Worm (Caenorhabditis elegans): ENCODE results near the gene Y37E11AL.9.

DNA sequence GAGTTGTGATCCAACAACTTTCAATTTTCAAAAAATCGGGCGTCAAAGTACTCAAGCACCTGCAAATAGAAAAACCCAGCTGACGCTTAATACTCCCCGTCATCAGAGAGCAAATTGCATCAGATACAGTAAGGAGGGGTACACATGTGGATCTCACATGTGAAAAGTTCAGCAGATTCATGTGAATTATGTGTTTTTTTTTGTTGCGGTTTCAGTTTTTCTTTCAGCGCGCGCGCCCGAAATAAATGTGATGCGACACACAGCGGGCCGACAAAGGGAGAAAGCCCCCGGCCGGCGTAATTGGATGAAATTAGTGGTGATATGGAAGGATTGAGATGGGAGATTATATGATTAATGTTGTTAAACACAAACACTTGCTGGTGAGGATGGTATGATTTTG lies 48.2 kb downstream of the Y37E11AL.9 start:
- TF ChIP-seq klf-2 (GFP tag; conservative IDR thresholded peaks at IDR 0.05) = no peak
- no peak for TF ChIP-seq T22C8.4 (GFP tag; IDR thresholded peaks at IDR 0.05)
- TF ChIP-seq med-1 (GFP tag; optimal IDR thresholded peaks at IDR 0.05; ENCODE audit: insufficient read depth) = no peak
- TF ChIP-seq flt-1 (GFP tag; IDR thresholded peaks at IDR 0.05) = no peak
- no peak for TF ChIP-seq tab-1 (GFP tag; IDR thresholded peaks at IDR 0.05)
- no peak for TF ChIP-seq cog-1 (tag; optimal IDR thresholded peaks at IDR 0.05)
- TF ChIP-seq ztf-23 (GFP tag; IDR thresholded peaks at IDR 0.05) = no peak
- TF ChIP-seq ztf-29 (GFP tag; IDR thresholded peaks at IDR 0.05) = no peak
